Worm (Caenorhabditis elegans) whole organism, L4 larva: Measurements from ENCODE around the gene Y67A10A.2.

Source experiments
- F37D6.2 ChIP-seq: sonication (generic microtip); optimal IDR thresholded peaks from 2 replicates; lab custom pipeline; 2016; ENCODE audit warnings: mild to moderate bottlenecking, missing genetic modification characterization, missing compliant biosample characterization
- F44E2.7 ChIP-seq: fragments of 200-800 bp; sonication (Bioruptor generic); IDR thresholded peaks from 2 replicates; pipeline ENCODE4 v2.1.2; 2022; ENCODE audit warnings: missing genetic modification characterization, missing compliant biosample characterization
- ZK546.5 ChIP-seq, 2 experiments: sonication (generic microtip); optimal IDR thresholded peaks; 2 replicates each; lab custom pipeline; 2017; ENCODE audit warnings: missing biosample characterization in 2 of 2, missing genetic modification characterization in 2 of 2
- ceh-82 ChIP-seq: sonication (generic microtip); optimal IDR thresholded peaks from 2 replicates; lab custom pipeline; 2017; ENCODE audit warnings: missing biosample characterization, missing genetic modification characterization
- egl-27 ChIP-seq: sonication (generic microtip); optimal IDR thresholded peaks from 3 replicates; lab custom pipeline; 2017; ENCODE audit warnings: missing biosample characterization, missing genetic modification reagents, missing genetic modification characterization
- mdl-1 ChIP-seq, 2 experiments: fragments of 150-350 bp in 1 of 2; sonication (generic microtip) in 1 of 2; optimal IDR thresholded peaks; 2 replicates each; lab custom pipeline; 2014 to 2017; ENCODE audit warnings: missing biosample characterization in 2 of 2, missing genetic modification characterization in 2 of 2
- nhr-6 ChIP-seq: fragments of 150-350 bp; optimal IDR thresholded peaks from 2 replicates; lab custom pipeline; 2014; ENCODE audit warnings: missing biosample characterization, missing genetic modification characterization
- nhr-76 ChIP-seq: fragments of 150-350 bp; optimal IDR thresholded peaks from 2 replicates; lab custom pipeline; 2014; ENCODE audit warnings: missing biosample characterization, missing genetic modification characterization
- spr-1 ChIP-seq: sonication (generic microtip); optimal IDR thresholded peaks from 2 replicates; lab custom pipeline; 2016; ENCODE audit warnings: mild to moderate bottlenecking, missing genetic modification characterization, missing compliant biosample characterization
- spr-3 ChIP-seq: fragments of 200-800 bp; sonication (Bioruptor generic); optimal IDR thresholded peaks from 2 replicates; lab custom pipeline; 2018; ENCODE audit warnings: mild to moderate bottlenecking, missing genetic modification characterization, missing compliant biosample characterization
- tra-1 ChIP-seq: fragments of 200-800 bp; sonication (Bioruptor generic); IDR thresholded peaks from 2 replicates; pipeline ENCODE4 v1.3.6; 2022; ENCODE audit warnings: missing genetic modification reagents, missing genetic modification characterization, missing compliant biosample characterization
- ztf-11 ChIP-seq: fragments of 150-350 bp; optimal IDR thresholded peaks from 2 replicates; lab custom pipeline; 2014; ENCODE audit warnings: missing biosample characterization, missing genetic modification characterization

DNA sequence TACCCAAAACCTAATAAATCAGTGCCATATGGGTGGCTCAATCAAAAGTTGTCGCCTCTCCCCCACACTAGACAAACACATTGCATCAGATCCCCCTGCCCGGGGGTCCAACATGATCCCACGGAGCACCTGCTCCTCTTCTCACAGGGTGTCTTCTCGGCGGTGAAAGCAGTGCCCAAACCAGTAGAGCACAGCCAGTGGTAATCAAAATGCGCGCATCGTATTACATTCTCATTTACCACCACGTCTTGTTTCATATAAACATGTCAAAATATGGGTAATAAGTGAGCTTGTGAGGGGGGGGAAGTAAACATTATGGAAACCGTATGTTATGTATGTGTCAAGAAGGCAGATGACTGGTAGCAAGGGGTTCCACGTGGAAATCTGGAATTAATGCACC is 42.6 kb upstream of the Y67A10A.2 start:
- TF ChIP-seq ZK546.5 (tag; optimal IDR thresholded peaks at IDR 0.05; lab: Kevin White, UChicago) (no peak), nhr-76 (no peak), tra-1 (GFP tag; lab: Robert Waterston, UW) (no peak), F44E2.7 (no peak), spr-1 (no peak), egl-27 (tag; lab: Kevin White, UChicago) (no peak), ztf-11 (tag; lab: Kevin White, UChicago) (no peak), mdl-1 (tag; optimal IDR thresholded peaks at IDR 0.05; lab: Kevin White, UChicago) (no peak), F37D6.2 (tag; lab: Kevin White, UChicago) (no peak), spr-3 (GFP tag; lab: Kevin White, UChicago) (no peak), nhr-6 (no peak), ceh-82 (tag; lab: Kevin White, UChicago) (no peak)
